Fruit fly (Drosophila melanogaster): Measurements from ENCODE around the gene CG17738.

- TF ChIP-seq pdm3 (GFP tag; optimal IDR thresholded peaks at IDR 0.05) (no peak), Ets21C (GFP tag; optimal IDR thresholded peaks at IDR 0.05) (no peak), Blimp-1 (GFP tag; optimal IDR thresholded peaks at IDR 0.05) (no peak), cyc (GFP tag; optimal IDR thresholded peaks at IDR 0.05) (no peak), acj6 (GFP tag; optimal IDR thresholded peaks at IDR 0.05) (no peak), Hr39 (GFP tag; optimal IDR thresholded peaks at IDR 0.05) (no peak), CG6792 (GFP tag; optimal IDR thresholded peaks at IDR 0.05) (no peak), CG8319 (GFP tag; optimal IDR thresholded peaks at IDR 0.05) (no peak)
Measured at dm6 chr3R:12234584-12234983, 36.1 kb upstream of the CG17738 start, which contains the start of gene Cyp313a5.
